Fruit fly (Drosophila melanogaster) whole organism, embryonic: Measurements from ENCODE around the gene CG12115.

ENCODE experiments used
- CTCF ChIP-seq: fragments of 200-800 bp; sonication (Bioruptor generic); optimal IDR thresholded peaks from 2 replicates; lab custom pipeline; 2017; ENCODE audit warnings: missing biosample characterization, mild to moderate bottlenecking, missing genetic modification characterization, moderate library complexity
- en ChIP-seq: fragments of 200-800 bp; sonication (Bioruptor generic); optimal IDR thresholded peaks from 2 replicates; lab custom pipeline; 2016; ENCODE audit warnings: missing biosample characterization, missing genetic modification characterization
- kay ChIP-seq: fragments of 200-800 bp; sonication (Bioruptor generic); optimal IDR thresholded peaks from 2 replicates; lab custom pipeline; 2016; ENCODE audit warnings: missing biosample characterization, missing genetic modification characterization
- pan ChIP-seq, 4 experiments: fragments of >200 bp in 3 of 4; fragments of 200-800 bp in 1 of 4; sonication (Bioruptor generic) in 1 of 4; optimal IDR thresholded peaks in 3 of 4; IDR thresholded peaks in 1 of 4; 2 replicates each; pipeline versions ENCODE4 v1.3.6 to Lab custom; 2017 to 2022; ENCODE audit warnings: missing biosample characterization in 2 of 4, missing genetic modification characterization in 2 of 4, mixed read lengths in 1 of 4
- psq ChIP-seq: fragments of 200-800 bp; sonication (Bioruptor generic); optimal IDR thresholded peaks from 2 replicates; lab custom pipeline; 2017; ENCODE audit warnings: missing biosample characterization, missing genetic modification characterization

DNA sequence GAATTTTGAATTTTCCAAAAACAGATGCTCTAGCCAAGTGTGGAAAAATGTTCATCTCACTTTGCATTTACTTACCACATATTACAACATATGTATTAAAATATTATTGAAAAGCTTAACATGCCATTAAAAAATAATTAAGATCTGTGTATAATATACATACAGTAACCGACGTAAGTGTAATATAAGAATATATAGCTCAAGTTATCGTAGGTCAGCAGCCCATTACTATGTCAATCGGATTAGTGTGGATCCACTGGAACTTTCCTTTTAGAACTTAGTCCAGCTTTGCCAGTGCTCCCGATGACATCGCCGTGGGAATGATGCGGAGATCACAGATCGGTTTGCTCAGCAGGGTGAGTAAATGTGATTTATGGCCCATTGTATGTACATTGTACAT, 24.2 kb upstream of the CG12115 start, which contains the start of gene Obp8a:
- TF ChIP-seq en (GFP tag; lab: Kevin White, UChicago) (no peak), kay (GFP tag; lab: Kevin White, UChicago) (no peak), CTCF (GFP tag; lab: Kevin White, UChicago) (no peak), psq (GFP tag; lab: Kevin White, UChicago) (no peak), pan (optimal IDR thresholded peaks at IDR 0.05; lab: Kevin White, UChicago) (no peak), pan (GFP tag; optimal IDR thresholded peaks at IDR 0.05 in 1 of 2, IDR thresholded peaks at IDR 0.05 in 1 of 2) (no peak)
